Worm (Caenorhabditis elegans): ENCODE measurements around the gene pod-1.
"Not testable (repeated sequence)": the region's sequence is repeated elsewhere in the genome, so short reads cannot be mapped to it uniquely, and the experiment has no call there.

The pod-1 gene

DNA sequence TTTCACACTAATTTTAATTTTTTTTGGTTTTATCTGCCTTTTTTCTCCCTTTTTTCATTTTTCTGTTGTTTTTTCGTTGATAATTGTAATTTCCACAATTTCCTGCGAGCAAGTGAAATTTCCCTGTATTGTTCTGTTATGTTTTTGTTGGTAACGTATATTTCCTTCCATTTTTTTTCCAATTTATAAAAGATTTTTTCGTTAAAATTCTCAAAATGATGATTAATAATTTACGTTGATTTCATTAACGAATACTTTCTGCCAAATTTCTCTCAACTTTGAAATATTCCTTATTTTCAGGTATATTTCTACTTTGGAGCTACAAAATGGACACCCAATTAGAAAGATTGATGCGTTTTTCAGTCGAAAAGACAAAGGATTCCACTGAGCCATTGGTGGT lies 21.4 kb downstream of the pod-1 start, which contains the start of gene T28A8.8:
Gene T28A8.8 (plus strand): TSS at position 301 of the 400 bp plus-strand sequence.
- TF ChIP-seq klf-2 (GFP tag; conservative IDR thresholded peaks at IDR 0.05) (no peak), flt-1 (GFP tag; IDR thresholded peaks at IDR 0.05) (no peak), T22C8.4 (GFP tag; IDR thresholded peaks at IDR 0.05) (no peak), cog-1 (tag; optimal IDR thresholded peaks at IDR 0.05) (no peak), med-1 (GFP tag; optimal IDR thresholded peaks at IDR 0.05; ENCODE audit: insufficient read depth) (no peak), tab-1 (GFP tag; IDR thresholded peaks at IDR 0.05) (no peak), ref-1 (GFP tag; conservative IDR thresholded peaks at IDR 0.05) (no peak), ztf-23 (GFP tag; IDR thresholded peaks at IDR 0.05) (no peak), ztf-29 (GFP tag; IDR thresholded peaks at IDR 0.05) (no peak)

DNA sequence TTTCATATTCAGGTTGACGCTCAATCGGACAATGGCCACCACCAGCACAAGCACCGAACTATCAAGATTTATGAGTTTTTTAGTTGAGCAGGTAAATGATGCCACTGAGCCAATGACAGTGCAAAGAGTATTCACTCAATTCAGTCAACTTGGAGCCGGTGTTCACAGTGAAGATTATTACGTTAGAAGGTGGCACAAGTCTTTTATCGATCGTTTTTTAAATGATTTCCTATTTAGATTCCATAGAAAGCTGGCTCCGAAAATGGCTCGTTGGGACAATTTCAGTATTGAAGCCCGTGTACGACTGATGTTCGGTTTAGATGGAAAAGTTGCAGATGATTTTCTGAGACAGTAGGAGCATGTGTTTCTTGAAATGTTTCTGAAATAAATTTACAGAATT lies 22.3 kb downstream of the pod-1 start, which contains the start of gene T28A8.5:
Gene T28A8.5 (plus strand): TSS at position 32 of the 400 bp plus-strand sequence.
- TF ChIP-seq klf-2 (GFP tag; conservative IDR thresholded peaks at IDR 0.05): no peak
- TF ChIP-seq flt-1 (GFP tag; IDR thresholded peaks at IDR 0.05): no peak
- no peak for TF ChIP-seq ztf-29 (GFP tag; IDR thresholded peaks at IDR 0.05)
- no peak for TF ChIP-seq T22C8.4 (GFP tag; IDR thresholded peaks at IDR 0.05)
- no peak for TF ChIP-seq cog-1 (tag; optimal IDR thresholded peaks at IDR 0.05)
- TF ChIP-seq ref-1 (GFP tag; conservative IDR thresholded peaks at IDR 0.05): no peak
- no peak for TF ChIP-seq ztf-23 (GFP tag; IDR thresholded peaks at IDR 0.05)
- no peak for TF ChIP-seq med-1 (GFP tag; optimal IDR thresholded peaks at IDR 0.05; ENCODE audit: insufficient read depth)
- no peak for TF ChIP-seq tab-1 (GFP tag; IDR thresholded peaks at IDR 0.05)

DNA sequence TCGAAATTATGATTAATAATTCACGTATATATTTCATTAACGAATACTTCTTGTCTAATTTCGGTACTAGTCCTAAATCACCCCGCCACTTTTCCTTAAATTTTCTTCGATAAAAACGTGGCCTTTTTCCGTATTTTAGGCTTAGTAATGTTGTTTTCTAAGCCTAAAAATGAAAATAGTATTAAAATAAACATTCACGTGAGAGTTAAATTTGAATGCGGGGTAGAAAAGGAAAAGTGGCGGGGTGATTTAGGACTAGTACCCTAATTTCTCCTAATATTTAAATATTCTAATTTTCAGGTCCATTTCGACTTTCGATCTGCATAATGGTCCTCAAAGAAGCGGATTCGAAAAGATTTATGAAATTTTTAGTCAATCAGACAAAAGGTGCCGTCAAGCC lies 25.0 kb downstream of the pod-1 start, which contains the start of gene T28A8.6:
Gene T28A8.6 (plus strand): TSS at position 301 of the 400 bp plus-strand sequence.
- not testable (repeated sequence) for TF ChIP-seq med-1 (GFP tag; optimal IDR thresholded peaks at IDR 0.05; ENCODE audit: insufficient read depth); ztf-29 (GFP tag; IDR thresholded peaks at IDR 0.05); ztf-23 (GFP tag; IDR thresholded peaks at IDR 0.05)

DNA sequence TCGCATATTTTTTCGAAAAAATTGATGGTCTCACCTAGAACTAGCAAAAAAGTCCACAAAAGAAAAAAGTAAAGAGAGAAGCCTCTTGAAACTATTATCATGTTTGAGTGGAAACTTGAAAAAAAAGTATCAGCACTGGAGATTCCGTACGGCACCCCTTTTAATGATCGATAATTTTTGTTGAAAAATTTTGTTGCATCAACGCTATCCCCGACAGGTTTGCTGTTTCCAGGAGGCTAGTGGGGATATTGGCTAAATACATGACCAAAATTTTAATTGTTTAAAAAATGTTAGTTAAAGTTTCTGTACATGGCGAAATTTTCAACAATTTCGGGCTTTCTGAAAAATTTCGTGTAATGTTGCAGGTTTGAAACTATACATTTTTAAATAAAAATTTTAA lies 28.4 kb downstream of the pod-1 start, which contains the start of gene T28A8.2:
Gene T28A8.2 (minus strand): TSS at position 101 of the 400 bp plus-strand sequence.
- TF ChIP-seq ztf-23 (GFP tag; IDR thresholded peaks at IDR 0.05): no peak
- no peak for TF ChIP-seq ztf-29 (GFP tag; IDR thresholded peaks at IDR 0.05)
- no peak for TF ChIP-seq tab-1 (GFP tag; IDR thresholded peaks at IDR 0.05)
- TF ChIP-seq flt-1 (GFP tag; IDR thresholded peaks at IDR 0.05): no peak
- TF ChIP-seq ref-1 (GFP tag; conservative IDR thresholded peaks at IDR 0.05): no peak
- no peak for TF ChIP-seq klf-2 (GFP tag; conservative IDR thresholded peaks at IDR 0.05)

DNA sequence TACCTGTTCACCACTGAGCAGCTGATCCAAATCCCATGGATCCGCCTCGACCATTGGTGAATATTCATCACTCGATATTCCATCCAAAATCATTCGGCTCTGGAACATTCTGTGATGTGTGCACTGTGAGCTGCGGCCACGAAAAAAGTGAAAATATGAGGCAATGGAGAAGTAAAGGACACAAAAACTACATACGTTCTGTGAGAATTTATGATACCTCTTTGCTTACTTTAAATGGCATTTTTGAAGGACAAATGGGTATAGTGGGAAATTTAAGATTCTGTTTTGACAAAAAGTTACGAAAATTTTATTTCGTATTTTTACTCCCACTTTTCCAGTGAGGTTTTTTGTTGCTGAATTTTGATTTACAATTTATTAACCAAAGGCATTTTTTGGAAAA lies 31.5 kb downstream of the pod-1 start, which contains the start of gene twk-40:
Gene twk-40 (minus strand): TSS at position 101 of the 400 bp plus-strand sequence.
- TF ChIP-seq ref-1 (GFP tag; conservative IDR thresholded peaks at IDR 0.05): no peak
- TF ChIP-seq T22C8.4 (GFP tag; IDR thresholded peaks at IDR 0.05): no peak
- TF ChIP-seq ztf-23 (GFP tag; IDR thresholded peaks at IDR 0.05): no peak
- no peak for TF ChIP-seq med-1 (GFP tag; optimal IDR thresholded peaks at IDR 0.05; ENCODE audit: insufficient read depth)
- no peak for TF ChIP-seq cog-1 (tag; optimal IDR thresholded peaks at IDR 0.05)
- TF ChIP-seq tab-1 (GFP tag; IDR thresholded peaks at IDR 0.05): no peak
- TF ChIP-seq flt-1 (GFP tag; IDR thresholded peaks at IDR 0.05): no peak
- no peak for TF ChIP-seq ztf-29 (GFP tag; IDR thresholded peaks at IDR 0.05)
- no peak for TF ChIP-seq klf-2 (GFP tag; conservative IDR thresholded peaks at IDR 0.05)

DNA sequence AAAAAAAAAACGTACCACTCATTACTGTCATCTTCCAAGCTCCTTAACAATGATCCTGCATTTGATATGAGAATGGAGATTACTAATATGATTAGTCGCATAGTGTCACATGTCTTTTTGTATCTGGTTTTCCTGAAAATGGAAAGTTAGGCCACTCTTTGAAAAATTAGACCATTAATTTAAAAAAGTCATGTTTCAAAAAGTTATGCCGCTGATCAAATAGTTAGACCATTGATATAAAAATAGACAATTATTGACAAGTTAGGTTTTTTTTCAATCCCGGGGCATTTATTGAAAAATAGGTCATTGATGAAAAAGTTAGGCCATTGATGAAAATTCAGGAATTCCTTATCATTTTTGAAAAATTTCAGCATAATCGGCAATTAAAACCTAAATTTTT lies 39.9 kb downstream of the pod-1 start, which contains the start of gene acc-4:
Gene acc-4 (minus strand): TSS at position 101 of the 400 bp plus-strand sequence.
- TF ChIP-seq ztf-23 (GFP tag; IDR thresholded peaks at IDR 0.05) (no peak), flt-1 (GFP tag; IDR thresholded peaks at IDR 0.05) (no peak), med-1 (GFP tag; optimal IDR thresholded peaks at IDR 0.05; ENCODE audit: insufficient read depth) (no peak), cog-1 (tag; optimal IDR thresholded peaks at IDR 0.05) (no peak), T22C8.4 (GFP tag; IDR thresholded peaks at IDR 0.05) (no peak), tab-1 (GFP tag; IDR thresholded peaks at IDR 0.05) (no peak), ztf-29 (GFP tag; IDR thresholded peaks at IDR 0.05) (no peak), ref-1 (GFP tag; conservative IDR thresholded peaks at IDR 0.05) (no peak), klf-2 (GFP tag; conservative IDR thresholded peaks at IDR 0.05) (no peak)

DNA sequence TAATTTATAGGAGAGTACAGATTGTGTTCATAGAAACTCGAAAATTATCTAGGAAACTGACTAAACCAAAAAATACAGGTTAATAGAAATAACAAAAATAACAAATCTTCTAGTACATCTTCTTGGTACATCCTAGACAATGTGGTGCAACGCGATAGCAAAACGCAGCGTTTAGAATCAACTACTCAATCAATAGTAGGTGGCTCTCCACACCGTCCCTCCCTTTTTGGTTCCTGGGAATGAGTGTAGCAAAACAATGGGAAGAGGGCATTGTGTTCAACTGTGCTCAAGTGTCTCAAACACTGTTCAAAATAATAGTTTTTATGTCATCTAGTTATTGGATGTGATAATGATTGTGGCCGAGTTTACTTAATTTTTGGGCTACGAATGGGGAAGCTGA lies 47.2 kb downstream of the pod-1 start, which contains the start of gene T27E9.6:
Gene T27E9.6 (minus strand): TSS at position 101 of the 400 bp plus-strand sequence.
- TF ChIP-seq med-1 (GFP tag; optimal IDR thresholded peaks at IDR 0.05; ENCODE audit: insufficient read depth) (no peak), T22C8.4 (GFP tag; IDR thresholded peaks at IDR 0.05) (no peak), cog-1 (tag; optimal IDR thresholded peaks at IDR 0.05) (no peak), tab-1 (GFP tag; IDR thresholded peaks at IDR 0.05) (no peak), flt-1 (GFP tag; IDR thresholded peaks at IDR 0.05) (no peak), ztf-23 (GFP tag; IDR thresholded peaks at IDR 0.05) (no peak), klf-2 (GFP tag; conservative IDR thresholded peaks at IDR 0.05) (no peak), ztf-29 (GFP tag; IDR thresholded peaks at IDR 0.05) (no peak), ref-1 (GFP tag; conservative IDR thresholded peaks at IDR 0.05) (no peak)

DNA sequence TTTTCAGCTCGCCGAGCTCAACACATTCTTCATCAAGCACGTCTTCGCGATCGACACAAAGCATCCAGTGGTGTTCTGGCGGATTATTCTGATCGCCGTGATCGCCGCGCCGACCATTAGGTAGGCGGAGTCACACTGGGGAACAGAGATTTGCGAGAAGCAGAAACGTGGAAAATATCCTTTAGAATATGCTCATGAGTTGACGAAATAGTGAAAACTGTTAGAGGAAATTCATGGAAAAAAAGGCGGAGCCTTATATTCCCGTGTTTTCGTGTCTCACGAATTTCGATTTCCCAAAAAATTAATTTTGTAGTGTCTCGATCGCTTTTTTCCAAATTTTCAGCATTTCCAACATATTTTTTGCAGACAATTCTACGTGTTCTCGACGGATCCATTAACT lies 49.4 kb downstream of the pod-1 start:
- TF ChIP-seq ref-1 (GFP tag; conservative IDR thresholded peaks at IDR 0.05): no peak
- no peak for TF ChIP-seq cog-1 (tag; optimal IDR thresholded peaks at IDR 0.05)
- TF ChIP-seq med-1 (GFP tag; optimal IDR thresholded peaks at IDR 0.05; ENCODE audit: insufficient read depth): no peak
- TF ChIP-seq ztf-29 (GFP tag; IDR thresholded peaks at IDR 0.05): no peak
- TF ChIP-seq flt-1 (GFP tag; IDR thresholded peaks at IDR 0.05): no peak; the same call in 1 of the 2 replicates
- no peak for TF ChIP-seq T22C8.4 (GFP tag; IDR thresholded peaks at IDR 0.05)
- no peak for TF ChIP-seq tab-1 (GFP tag; IDR thresholded peaks at IDR 0.05)
- no peak for TF ChIP-seq ztf-23 (GFP tag; IDR thresholded peaks at IDR 0.05)
- TF ChIP-seq klf-2 (GFP tag; conservative IDR thresholded peaks at IDR 0.05): no peak

DNA sequence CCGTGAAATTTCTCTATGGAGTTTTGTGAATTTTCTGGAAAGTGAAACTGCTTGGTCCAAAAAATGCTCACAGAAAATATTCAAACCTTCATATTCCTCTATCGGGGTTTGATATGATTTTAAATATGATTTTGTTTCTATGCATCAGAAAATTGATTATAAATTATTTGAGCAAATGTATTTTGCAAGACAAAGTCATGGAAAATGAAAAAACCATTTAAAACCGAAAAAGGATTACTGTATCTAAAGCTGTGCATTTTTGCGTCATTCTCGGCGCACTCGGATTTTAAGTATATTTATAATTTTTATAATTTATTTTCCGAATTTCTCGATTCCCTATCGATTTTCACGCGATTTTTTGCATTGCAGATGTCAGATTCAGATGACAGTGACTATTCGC lies 52.4 kb downstream of the pod-1 start, which contains the start of gene pssy-2:
Gene pssy-2 (plus strand): TSS at position 301 of the 400 bp plus-strand sequence.
- TF ChIP-seq flt-1 (GFP tag; IDR thresholded peaks at IDR 0.05) (no peak), med-1 (GFP tag; optimal IDR thresholded peaks at IDR 0.05; ENCODE audit: insufficient read depth) (no peak), ref-1 (GFP tag; conservative IDR thresholded peaks at IDR 0.05) (no peak), ztf-29 (GFP tag; IDR thresholded peaks at IDR 0.05) (no peak), tab-1 (GFP tag; IDR thresholded peaks at IDR 0.05) (no peak), ztf-23 (GFP tag; IDR thresholded peaks at IDR 0.05) (no peak), cog-1 (tag; optimal IDR thresholded peaks at IDR 0.05) (no peak), klf-2 (GFP tag; conservative IDR thresholded peaks at IDR 0.05) (no peak), T22C8.4 (GFP tag; IDR thresholded peaks at IDR 0.05) (no peak)
